Fruit fly (Drosophila melanogaster) whole organism, embryonic: ENCODE data around the gene CG5235.

Experiments used
- Abd-B ChIP-seq: fragments of 200-800 bp; sonication (Bioruptor generic); optimal IDR thresholded peaks from 2 replicates; lab custom pipeline; 2018; ENCODE audit warnings: missing biosample characterization, mild to moderate bottlenecking, missing genetic modification characterization, moderate library complexity
- Atf6 ChIP-seq: fragments of 200-800 bp; sonication (Bioruptor generic); IDR thresholded peaks from 2 replicates; pipeline ENCODE4 v1.3.6; 2022; ENCODE audit warnings: missing biosample characterization, missing genetic modification characterization
- CG10267 ChIP-seq: fragments of 200-800 bp; sonication (Bioruptor generic); optimal IDR thresholded peaks from 2 replicates; lab custom pipeline; 2018; ENCODE audit warnings: missing biosample characterization, mild to moderate bottlenecking, missing genetic modification characterization, moderate library complexity
- CG10462 ChIP-seq: fragments of 200-800 bp; sonication (Bioruptor generic); optimal IDR thresholded peaks from 2 replicates; lab custom pipeline; 2016; ENCODE audit warnings: missing biosample characterization, missing genetic modification characterization
- CG11696 ChIP-seq: fragments of 200-800 bp; sonication (Bioruptor generic); IDR thresholded peaks from 2 replicates; pipeline ENCODE4 v1.3.6; 2022; ENCODE audit warnings: missing biosample characterization, missing genetic modification characterization
- CG12299 ChIP-seq: fragments of 200-800 bp; sonication (Bioruptor generic); optimal IDR thresholded peaks from 2 replicates; lab custom pipeline; 2018; ENCODE audit warnings: missing biosample characterization, mild to moderate bottlenecking, missing genetic modification characterization
- CG12744 ChIP-seq: fragments of 200-800 bp; sonication (Bioruptor generic); optimal IDR thresholded peaks from 2 replicates; lab custom pipeline; 2016; ENCODE audit warnings: missing biosample characterization, missing genetic modification characterization
- CG14014 ChIP-seq: fragments of 200-800 bp; sonication (Bioruptor generic); IDR thresholded peaks from 2 replicates; pipeline ENCODE4 v1.3.6; 2022; ENCODE audit warnings: missing biosample characterization, missing genetic modification characterization
- CG14965 ChIP-seq: fragments of 200-800 bp; sonication (Bioruptor generic); optimal IDR thresholded peaks from 2 replicates; lab custom pipeline; 2016; ENCODE audit warnings: missing biosample characterization, missing genetic modification characterization, borderline replicate concordance
- CG16813 ChIP-seq: fragments of 200-800 bp; sonication (Bioruptor generic); IDR thresholded peaks from 3 replicates; pipeline ENCODE4 v1.3.6; 2022; ENCODE audit warnings: missing biosample characterization, missing genetic modification characterization; ENCODE audit not compliant: partially characterized antibody
- CG18764 ChIP-seq: fragments of 200-800 bp; sonication (Bioruptor generic); optimal IDR thresholded peaks from 3 replicates; lab custom pipeline; 2016; ENCODE audit warnings: missing biosample characterization, missing genetic modification characterization
- CG31224 ChIP-seq: fragments of 200-800 bp; sonication (Bioruptor generic); IDR thresholded peaks from 2 replicates; pipeline ENCODE4 v1.3.6; 2022; ENCODE audit warnings: missing biosample characterization, missing genetic modification characterization
- CG3847 ChIP-seq: fragments of 200-800 bp; sonication (Bioruptor generic); IDR thresholded peaks from 2 replicates; pipeline ENCODE4 v1.3.6; 2022; ENCODE audit warnings: missing biosample characterization, missing genetic modification characterization
- CG42726 ChIP-seq: fragments of 200-800 bp; sonication (Bioruptor generic); IDR thresholded peaks from 2 replicates; pipeline ENCODE4 v1.3.6; 2022; ENCODE audit warnings: missing biosample characterization, missing genetic modification characterization; ENCODE audit not compliant: partially characterized antibody
- CG4328 ChIP-seq: fragments of 200-800 bp; sonication (Bioruptor generic); optimal IDR thresholded peaks from 3 replicates; lab custom pipeline; 2017; ENCODE audit warnings: missing biosample characterization, missing genetic modification reagents, missing genetic modification characterization
- CG4820 ChIP-seq: fragments of 200-800 bp; sonication (Bioruptor generic); optimal IDR thresholded peaks from 3 replicates; lab custom pipeline; 2016; ENCODE audit warnings: missing biosample characterization, missing genetic modification characterization
- CG5245 ChIP-seq: fragments of 200-800 bp; sonication (Bioruptor generic); optimal IDR thresholded peaks from 3 replicates; lab custom pipeline; 2016; ENCODE audit warnings: missing biosample characterization, missing genetic modification characterization
- CG7556 ChIP-seq: fragments of 200-800 bp; sonication (Bioruptor generic); optimal IDR thresholded peaks from 2 replicates; lab custom pipeline; 2017; ENCODE audit warnings: missing biosample characterization, mild to moderate bottlenecking, missing genetic modification characterization
- CG9797 ChIP-seq: fragments of 200-800 bp; sonication (Bioruptor generic); optimal IDR thresholded peaks from 3 replicates; lab custom pipeline; 2018; ENCODE audit warnings: missing biosample characterization, mild to moderate bottlenecking, missing genetic modification characterization
- CTCF ChIP-seq: fragments of 200-800 bp; sonication (Bioruptor generic); optimal IDR thresholded peaks from 2 replicates; lab custom pipeline; 2017; ENCODE audit warnings: missing biosample characterization, mild to moderate bottlenecking, missing genetic modification characterization, moderate library complexity
- Drgx ChIP-seq: fragments of 200-800 bp; sonication (Bioruptor generic); IDR thresholded peaks from 2 replicates; pipeline ENCODE4 v1.3.6; 2022; ENCODE audit warnings: missing biosample characterization, missing genetic modification characterization
- HLH3B ChIP-seq: fragments of 200-800 bp; sonication (Bioruptor generic); IDR thresholded peaks from 2 replicates; pipeline ENCODE4 v1.3.6; 2022; ENCODE audit warnings: missing biosample characterization, missing genetic modification characterization
- HmgD ChIP-seq: fragments of 200-800 bp; sonication (Bioruptor generic); optimal IDR thresholded peaks from 3 replicates; lab custom pipeline; 2016; ENCODE audit warnings: missing biosample characterization, missing genetic modification characterization
- HmgZ ChIP-seq: fragments of 200-800 bp; sonication (Bioruptor generic); optimal IDR thresholded peaks from 2 replicates; lab custom pipeline; 2018; ENCODE audit warnings: missing biosample characterization, mild to moderate bottlenecking, missing genetic modification characterization
- Hr51 ChIP-seq, 2 experiments: fragments of 200-800 bp; sonication (Bioruptor generic); optimal IDR thresholded peaks; 2 replicates in 1 of 2; 3 replicates in 1 of 2; lab custom pipeline; 2016 to 2018; ENCODE audit warnings: missing biosample characterization in 2 of 2, missing genetic modification characterization in 2 of 2, mild to moderate bottlenecking in 1 of 2, moderate library complexity in 1 of 2
- MBD-R2 ChIP-seq: fragments of 200-800 bp; sonication (Bioruptor generic); IDR thresholded peaks from 2 replicates; pipeline ENCODE4 v1.3.6; 2022; ENCODE audit warnings: missing biosample characterization, missing genetic modification characterization
- Med ChIP-seq: fragments of 200-800 bp; sonication (Bioruptor generic); peaks from one replicate; lab custom pipeline; 2016; ENCODE audit warnings: missing biosample characterization, missing genetic modification characterization, mild to moderate bottlenecking, inconsistent platforms, moderate library complexity
- Opbp ChIP-seq: fragments of 200-800 bp; sonication (Bioruptor generic); IDR thresholded peaks from 3 replicates; pipeline ENCODE4 v1.3.6; 2022; ENCODE audit warnings: missing biosample characterization, missing genetic modification characterization; ENCODE audit not compliant: partially characterized antibody
- Optix ChIP-seq: fragments of 200-800 bp; sonication (Bioruptor generic); IDR thresholded peaks from 3 replicates; pipeline ENCODE4 v1.3.6; 2022; ENCODE audit warnings: missing biosample characterization, missing genetic modification characterization
- Ssrp ChIP-seq: fragments of 200-800 bp; sonication (Bioruptor generic); optimal IDR thresholded peaks from 2 replicates; lab custom pipeline; 2018; ENCODE audit warnings: missing biosample characterization, mild to moderate bottlenecking, missing genetic modification characterization, moderate library complexity
- Xrp1 ChIP-seq: fragments of 200-800 bp; sonication (Bioruptor generic); IDR thresholded peaks from 2 replicates; pipeline ENCODE4 v1.3.6; 2022; ENCODE audit warnings: missing biosample characterization, missing genetic modification characterization
- bbx ChIP-seq: fragments of 200-800 bp; sonication (Bioruptor generic); IDR thresholded peaks from 2 replicates; pipeline ENCODE4 v1.3.6; 2022; ENCODE audit warnings: missing biosample characterization, missing genetic modification characterization; ENCODE audit not compliant: partially characterized antibody
- emc ChIP-seq: fragments of 200-800 bp; sonication (Bioruptor generic); optimal IDR thresholded peaks from 2 replicates; lab custom pipeline; 2016; ENCODE audit warnings: missing biosample characterization, missing genetic modification characterization
- eyg ChIP-seq: fragments of 200-800 bp; sonication (Bioruptor generic); optimal IDR thresholded peaks from 3 replicates; lab custom pipeline; 2016; ENCODE audit warnings: missing biosample characterization, missing genetic modification characterization
- fd102C ChIP-seq: fragments of 200-800 bp; sonication (Bioruptor generic); optimal IDR thresholded peaks from 2 replicates; lab custom pipeline; 2018; ENCODE audit warnings: missing biosample characterization, mild to moderate bottlenecking, missing genetic modification characterization, moderate library complexity
- ham ChIP-seq: fragments of 200-800 bp; sonication (Bioruptor generic); IDR thresholded peaks from 2 replicates; pipeline ENCODE4 v1.3.6; 2022; ENCODE audit warnings: missing biosample characterization, missing genetic modification characterization
- ind ChIP-seq: fragments of 200-800 bp; sonication (Bioruptor generic); optimal IDR thresholded peaks from 3 replicates; lab custom pipeline; 2016; ENCODE audit warnings: missing biosample characterization, missing genetic modification characterization
- jumu ChIP-seq: fragments of 200-800 bp; sonication (Bioruptor generic); optimal IDR thresholded peaks from 3 replicates; lab custom pipeline; 2016; ENCODE audit warnings: missing biosample characterization, missing genetic modification characterization
- klu ChIP-seq: fragments of 200-800 bp; sonication (Bioruptor generic); IDR thresholded peaks from 2 replicates; pipeline ENCODE4 v1.3.6; 2022; ENCODE audit warnings: missing biosample characterization, missing genetic modification characterization
- lilli ChIP-seq: fragments of 200-800 bp; sonication (Bioruptor generic); optimal IDR thresholded peaks from 3 replicates; lab custom pipeline; 2016; ENCODE audit warnings: missing biosample characterization, missing genetic modification characterization
- mld ChIP-seq: fragments of 200-800 bp; sonication (Bioruptor generic); IDR thresholded peaks from 3 replicates; pipeline ENCODE4 v1.3.6; 2022; ENCODE audit warnings: missing biosample characterization, missing genetic modification characterization; ENCODE audit not compliant: partially characterized antibody
- nerfin-2 ChIP-seq: fragments of 200-800 bp; sonication (Bioruptor generic); IDR thresholded peaks from 2 replicates; pipeline ENCODE4 v1.3.6; 2022; ENCODE audit warnings: missing biosample characterization, missing genetic modification characterization; ENCODE audit not compliant: partially characterized antibody
- pum ChIP-seq: fragments of 200-800 bp; sonication (Bioruptor generic); optimal IDR thresholded peaks from 2 replicates; lab custom pipeline; 2016; ENCODE audit warnings: missing biosample characterization, missing genetic modification characterization
- ro ChIP-seq: fragments of 200-800 bp; sonication (Bioruptor generic); IDR thresholded peaks from 2 replicates; pipeline ENCODE4 v1.3.6; 2022; ENCODE audit warnings: missing biosample characterization, missing genetic modification characterization
- slbo ChIP-seq: fragments of 200-800 bp; sonication (Bioruptor generic); IDR thresholded peaks from 2 replicates; pipeline ENCODE4 v1.3.6; 2022; ENCODE audit warnings: missing biosample characterization, missing genetic modification characterization
- sob ChIP-seq: fragments of 200-800 bp; sonication (Bioruptor generic); IDR thresholded peaks from 2 replicates; pipeline ENCODE4 v1.3.6; 2022; ENCODE audit warnings: missing biosample characterization, missing genetic modification characterization
- tgo ChIP-seq: fragments of 200-800 bp; sonication (Bioruptor generic); IDR thresholded peaks from 3 replicates; pipeline ENCODE4 v1.3.6; 2022; ENCODE audit warnings: missing biosample characterization, missing genetic modification characterization
- tin ChIP-seq: fragments of 200-800 bp; sonication (Bioruptor generic); optimal IDR thresholded peaks from 3 replicates; lab custom pipeline; 2016; ENCODE audit warnings: missing biosample characterization, missing genetic modification characterization
- twi ChIP-seq: fragments of 200-800 bp; optimal IDR thresholded peaks from 2 replicates; lab custom pipeline; 2019; ENCODE audit warnings: missing biosample characterization, mild to moderate bottlenecking, missing genetic modification characterization, moderate library complexity
- wor ChIP-seq: fragments of 200-800 bp; sonication (Bioruptor generic); IDR thresholded peaks from 2 replicates; pipeline ENCODE4 v1.3.6; 2022; ENCODE audit warnings: missing biosample characterization, missing genetic modification characterization
- z ChIP-seq: fragments of 200-800 bp; sonication (Bioruptor generic); IDR thresholded peaks from 3 replicates; pipeline ENCODE4 v1.3.6; 2022; ENCODE audit warnings: missing biosample characterization, missing genetic modification characterization
- zf30C ChIP-seq: fragments of 200-800 bp; sonication (Bioruptor generic); optimal IDR thresholded peaks from 3 replicates; lab custom pipeline; 2018; ENCODE audit warnings: missing biosample characterization, mild to moderate bottlenecking, missing genetic modification characterization

Gene CG5235

dm6 chr3L:16037690-16038332 is 52.4 kb downstream of the CG5235 start (continued):
- TF ChIP-seq CG42726 (GFP tag; lab: Robert Waterston, UW), result no peak
- TF ChIP-seq tin (GFP tag; lab: Kevin White, UChicago), result no peak
- peak; percentile 19; the same call in 1 of the 2 replicates for TF ChIP-seq Xrp1 (GFP tag; lab: Robert Waterston, UW)
- TF ChIP-seq ro, result no peak
- no peak for TF ChIP-seq Optix (GFP tag; lab: Robert Waterston, UW)
- TF ChIP-seq HLH3B, result peak; percentile 4; the same call in 1 of the 2 replicates
- TF ChIP-seq slbo, result no peak
- TF ChIP-seq MBD-R2, result no peak
- TF ChIP-seq Ssrp, result no peak
- no peak for TF ChIP-seq eyg (GFP tag; lab: Kevin White, UChicago)
- TF ChIP-seq wor (GFP tag; lab: Robert Waterston, UW), result no peak
- TF ChIP-seq Opbp (GFP tag; lab: Robert Waterston, UW), result no peak
- TF ChIP-seq z (GFP tag; lab: Robert Waterston, UW), result 0 out of 3 replicates have a peak, but pooled peaks have one; percentile 47
- no peak for TF ChIP-seq klu (GFP tag; lab: Robert Waterston, UW)
- no peak for TF ChIP-seq CG9797 (GFP tag; lab: Kevin White, UChicago)
- no peak for TF ChIP-seq HmgD (GFP tag; lab: Kevin White, UChicago)
- TF ChIP-seq nerfin-2 (GFP tag; lab: Robert Waterston, UW), result 0 out of 2 replicates have a peak, but pooled peaks have one; percentile 15
- TF ChIP-seq lilli (GFP tag; lab: Kevin White, UChicago), result no peak
- TF ChIP-seq CG31224 (GFP tag; lab: Robert Waterston, UW), result no peak
- no peak for TF ChIP-seq CG5245 (GFP tag; lab: Kevin White, UChicago)
- no peak for TF ChIP-seq Hr51 (GFP tag; optimal IDR thresholded peaks at IDR 0.05; lab: Kevin White, UChicago)
- no peak for TF ChIP-seq CG14014
- TF ChIP-seq ham (GFP tag; lab: Robert Waterston, UW), result no peak
- no peak for TF ChIP-seq emc (GFP tag; lab: Kevin White, UChicago)
- TF ChIP-seq CG12744 (GFP tag; lab: Kevin White, UChicago), result no peak
- no peak for TF ChIP-seq CG10462
- TF ChIP-seq fd102C (GFP tag; lab: Kevin White, UChicago), result no peak
- TF ChIP-seq twi (tag; lab: Kevin White, UChicago), result no peak
- no peak for TF ChIP-seq CG12299
- TF ChIP-seq CG3847 (GFP tag; lab: Robert Waterston, UW), result no peak
- TF ChIP-seq HmgZ (tag; lab: Kevin White, UChicago), result no peak
- TF ChIP-seq bbx, result no peak
- TF ChIP-seq CG18764, result no peak
- no peak for TF ChIP-seq zf30C
- TF ChIP-seq CG14965 (GFP tag; lab: Kevin White, UChicago), result no peak
- TF ChIP-seq CG4328, result no peak
- TF ChIP-seq CTCF (GFP tag; lab: Kevin White, UChicago), result no peak
- no peak for TF ChIP-seq Abd-B (GFP tag; lab: Kevin White, UChicago)
- no peak for TF ChIP-seq pum (GFP tag; lab: Kevin White, UChicago)
- peak; percentile 78 for TF ChIP-seq Med
- TF ChIP-seq jumu (GFP tag; lab: Kevin White, UChicago), result no peak
- TF ChIP-seq CG16813, result no peak
- TF ChIP-seq ind (GFP tag; lab: Kevin White, UChicago), result no peak
- no peak for TF ChIP-seq sob
- no peak for TF ChIP-seq CG10267 (tag; lab: Kevin White, UChicago)
- TF ChIP-seq CG4820 (GFP tag; lab: Kevin White, UChicago), result no peak
- TF ChIP-seq mld (GFP tag; lab: Robert Waterston, UW), result no peak
- no peak for TF ChIP-seq tgo (GFP tag; lab: Robert Waterston, UW)
- TF ChIP-seq Atf6 (GFP tag; lab: Robert Waterston, UW), result no peak
- TF ChIP-seq Drgx (GFP tag; lab: Robert Waterston, UW), result peak; percentile 51
- no peak for TF ChIP-seq CG11696 (GFP tag; lab: Robert Waterston, UW)
- TF ChIP-seq CG7556 (GFP tag; lab: Kevin White, UChicago), result no peak
